Worm (Caenorhabditis elegans): Measurements from ENCODE around the gene clec-118.

clec-118 gene

ce11 chrII:639467-639866 is 27.2 kb upstream of the clec-118 start, which contains the start of gene K07E8.6:
Gene K07E8.6, minus strand, starts transcription at chrII:639567.
- TF ChIP-seq pag-3 (tag; optimal IDR thresholded peaks at IDR 0.05; ENCODE audit: borderline replicate concordance) = no peak
- no peak for TF ChIP-seq pax-1 (tag; optimal IDR thresholded peaks at IDR 0.05)
- TF ChIP-seq pha-2 (tag; optimal IDR thresholded peaks at IDR 0.05) = no peak
- TF ChIP-seq ceh-6 (GFP tag; optimal IDR thresholded peaks at IDR 0.05) = no peak
- no peak for TF ChIP-seq tbx-7 (tag; optimal IDR thresholded peaks at IDR 0.05)
- no peak for TF ChIP-seq ceh-19 (GFP tag; optimal IDR thresholded peaks at IDR 0.05)
- TF ChIP-seq ceh-31 (tag; optimal IDR thresholded peaks at IDR 0.05) = no peak
- TF ChIP-seq Y22D7AL.16 (tag; optimal IDR thresholded peaks at IDR 0.05) = no peak
- no peak for TF ChIP-seq nfya-1 (tag; optimal IDR thresholded peaks at IDR 0.05)
- TF ChIP-seq lim-6 (tag; optimal IDR thresholded peaks at IDR 0.05) = no peak
- no peak for TF ChIP-seq hlh-13 (GFP tag; optimal IDR thresholded peaks at IDR 0.05)
- no peak for TF ChIP-seq pqm-1 (tag; optimal IDR thresholded peaks at IDR 0.05)
- no peak for TF ChIP-seq T23F11.4 (GFP tag; optimal IDR thresholded peaks at IDR 0.05)
- no peak for TF ChIP-seq eyg-1 (tag; optimal IDR thresholded peaks at IDR 0.05)
- TF ChIP-seq che-1 (tag; optimal IDR thresholded peaks at IDR 0.05) = no peak

- no peak for TF ChIP-seq ttx-3 (tag; optimal IDR thresholded peaks at IDR 0.05)
- no peak for TF ChIP-seq K09A11.1 (tag; optimal IDR thresholded peaks at IDR 0.05; ENCODE audit: insufficient read depth)
- TF ChIP-seq ets-4 (tag; optimal IDR thresholded peaks at IDR 0.05) = no peak
- no peak for TF ChIP-seq npax-4 (tag; optimal IDR thresholded peaks at IDR 0.05)
- no peak for TF ChIP-seq ref-2 (tag; optimal IDR thresholded peaks at IDR 0.05)
- TF ChIP-seq F13H6.1 (tag; optimal IDR thresholded peaks at IDR 0.05) = no peak
- no peak for TF ChIP-seq ceh-34 (tag; optimal IDR thresholded peaks at IDR 0.05)
- no peak for TF ChIP-seq K02D7.2 (tag; optimal IDR thresholded peaks at IDR 0.05)
- TF ChIP-seq che-1 (tag; optimal IDR thresholded peaks at IDR 0.05) = no peak
- TF ChIP-seq zip-5 (tag; optimal IDR thresholded peaks at IDR 0.05) = no peak
- no peak for TF ChIP-seq ceh-14 (tag; optimal IDR thresholded peaks at IDR 0.05)
- TF ChIP-seq elt-2 (tag; optimal IDR thresholded peaks at IDR 0.05) = no peak
- no peak for TF ChIP-seq hlh-6 (tag; optimal IDR thresholded peaks at IDR 0.05)
- no peak for TF ChIP-seq dve-1 (tag; optimal IDR thresholded peaks at IDR 0.05)
- no peak for TF ChIP-seq tbx-2 (tag; optimal IDR thresholded peaks at IDR 0.05)
- no peak for TF ChIP-seq nfya-1 (tag; optimal IDR thresholded peaks at IDR 0.05)
Measured at ce11 chrII:633984-634383, 21.7 kb upstream of the clec-118 start, which contains the start of gene T04B8.1. Gene T04B8.1, plus strand, starts transcription at chrII:634284.

ce11 chrII:629454-629853 is 17.2 kb upstream of the clec-118 start:
- 0 out of 2 replicates have a peak, but pooled peaks have one; percentile 50 for TF ChIP-seq ceh-45 (GFP tag; IDR thresholded peaks at IDR 0.05)

ce11 chrII:627913-628312 is 15.7 kb upstream of the clec-118 start:
- TF ChIP-seq ceh-24 (tag; optimal IDR thresholded peaks at IDR 0.05) = no peak
- TF ChIP-seq ahr-1 (tag; optimal IDR thresholded peaks at IDR 0.05) = no peak
- no peak for TF ChIP-seq ceh-18 (tag; optimal IDR thresholded peaks at IDR 0.05)
- no peak for TF ChIP-seq ttx-3 (tag; optimal IDR thresholded peaks at IDR 0.05)
- TF ChIP-seq sdc-2 (tag; optimal IDR thresholded peaks at IDR 0.05) = no peak
- no peak for TF ChIP-seq C38D4.7 (GFP tag; optimal IDR thresholded peaks at IDR 0.05)
- no peak for TF ChIP-seq ceh-45 (GFP tag; IDR thresholded peaks at IDR 0.05)
- no peak for TF ChIP-seq ama-1 (optimal IDR thresholded peaks at IDR 0.05)
- TF ChIP-seq ceh-48 (tag; optimal IDR thresholded peaks at IDR 0.05) = no peak

ce11 chrII:627205-627604 is 14.9 kb upstream of the clec-118 start, which contains the start of gene arrd-1:
Gene arrd-1, plus strand, starts transcription at chrII:627505.
- TF ChIP-seq hlh-8 (tag; optimal IDR thresholded peaks at IDR 0.05) = no peak
- no peak for TF ChIP-seq ceh-2 (tag; optimal IDR thresholded peaks at IDR 0.05)
- no peak for TF ChIP-seq zip-5 (tag; optimal IDR thresholded peaks at IDR 0.05)
- no peak for TF ChIP-seq pha-4 (tag; optimal IDR thresholded peaks at IDR 0.05)
- no peak for TF ChIP-seq ceh-22 (tag; optimal IDR thresholded peaks at IDR 0.05)
- TF ChIP-seq che-1 (tag; optimal IDR thresholded peaks at IDR 0.05) = no peak
